Worm (Caenorhabditis elegans) whole organism, late embryonic: ENCODE data around the gene K03B8.6.

Experiments
- C08G9.2 ChIP-seq: sonication (generic microtip); optimal IDR thresholded peaks from 2 replicates; lab custom pipeline; 2016; ENCODE audit warnings: mild to moderate bottlenecking, missing genetic modification characterization, moderate library complexity, missing compliant biosample characterization
- K02D7.2 ChIP-seq: sonication (generic microtip); optimal IDR thresholded peaks from 2 replicates; lab custom pipeline; 2017; ENCODE audit warnings: mild to moderate bottlenecking, missing genetic modification characterization, missing compliant biosample characterization
- Y22D7AL.16 ChIP-seq: sonication (generic microtip); optimal IDR thresholded peaks from 2 replicates; lab custom pipeline; 2016; ENCODE audit warnings: missing genetic modification characterization, missing compliant biosample characterization
- ceh-18 ChIP-seq: sonication (generic microtip); optimal IDR thresholded peaks from 2 replicates; lab custom pipeline; 2016; ENCODE audit warnings: missing genetic modification characterization, missing compliant biosample characterization
- ceh-2 ChIP-seq: sonication (generic microtip); optimal IDR thresholded peaks from 2 replicates; lab custom pipeline; 2016; ENCODE audit warnings: missing genotype, missing genetic modification characterization, missing compliant biosample characterization
- ceh-22 ChIP-seq: sonication (generic microtip); optimal IDR thresholded peaks from 2 replicates; lab custom pipeline; 2017; ENCODE audit warnings: missing biosample characterization, missing genetic modification characterization
- ceh-24 ChIP-seq: sonication (generic microtip); optimal IDR thresholded peaks from 2 replicates; lab custom pipeline; 2016; ENCODE audit warnings: mild to moderate bottlenecking, missing genetic modification characterization, missing compliant biosample characterization
- ceh-48 ChIP-seq: sonication (generic microtip); optimal IDR thresholded peaks from 2 replicates; lab custom pipeline; 2016; ENCODE audit warnings: missing genetic modification characterization, inconsistent platforms, missing compliant biosample characterization
- ceh-6 ChIP-seq: fragments of 200-800 bp; sonication (Bioruptor generic); optimal IDR thresholded peaks from 2 replicates; lab custom pipeline; 2018; ENCODE audit warnings: mild to moderate bottlenecking, missing genetic modification characterization, missing compliant biosample characterization
- dve-1 ChIP-seq: sonication (generic microtip); optimal IDR thresholded peaks from 2 replicates; lab custom pipeline; 2017; ENCODE audit warnings: antibody characterized with exemption, mild to moderate bottlenecking, missing genetic modification characterization, missing compliant biosample characterization
- fkh-6 ChIP-seq: sonication (generic microtip); optimal IDR thresholded peaks from 2 replicates; lab custom pipeline; 2016; ENCODE audit warnings: missing genetic modification characterization, missing compliant biosample characterization
- hlh-15 ChIP-seq: sonication (generic microtip); optimal IDR thresholded peaks from 2 replicates; lab custom pipeline; 2016; ENCODE audit warnings: missing genetic modification characterization, missing compliant biosample characterization
- hlh-6 ChIP-seq: sonication (generic microtip); optimal IDR thresholded peaks from 2 replicates; lab custom pipeline; 2016; ENCODE audit warnings: missing genotype, missing genetic modification characterization, missing compliant biosample characterization
- odd-2 ChIP-seq: sonication (generic microtip); optimal IDR thresholded peaks from 2 replicates; lab custom pipeline; 2017; ENCODE audit warnings: antibody characterized with exemption, mild to moderate bottlenecking, missing genetic modification characterization, missing compliant biosample characterization
- pag-3 ChIP-seq: sonication (generic microtip); optimal IDR thresholded peaks from 2 replicates; lab custom pipeline; 2016; ENCODE audit warnings: missing compliant biosample characterization, missing genetic modification characterization, borderline replicate concordance
- ref-2 ChIP-seq: sonication (generic microtip); optimal IDR thresholded peaks from 2 replicates; lab custom pipeline; 2016; ENCODE audit warnings: missing genetic modification characterization, missing compliant biosample characterization
- sox-2 ChIP-seq: fragments of 200-800 bp; sonication (Bioruptor generic); IDR thresholded peaks from 2 replicates; pipeline ENCODE4 v1.3.6; 2022; ENCODE audit warnings: missing genetic modification reagents, missing genetic modification characterization, missing compliant biosample characterization
- syd-9 ChIP-seq: sonication (generic microtip); optimal IDR thresholded peaks from 2 replicates; lab custom pipeline; 2016; ENCODE audit warnings: mild to moderate bottlenecking, missing genetic modification characterization, moderate library complexity, missing compliant biosample characterization
- unc-42 ChIP-seq: sonication (generic microtip); optimal IDR thresholded peaks from 2 replicates; lab custom pipeline; 2016; ENCODE audit warnings: missing genotype, missing genetic modification characterization, missing compliant biosample characterization
- unc-55 ChIP-seq: sonication (generic microtip); optimal IDR thresholded peaks from 2 replicates; lab custom pipeline; 2017; ENCODE audit warnings: missing biosample characterization, missing genetic modification reagents, missing genetic modification characterization
- zip-5 ChIP-seq: sonication (generic microtip); optimal IDR thresholded peaks from 2 replicates; lab custom pipeline; 2016; ENCODE audit warnings: missing genetic modification characterization, missing compliant biosample characterization

K03B8.6 gene

ce11 chrV:11445375-11445774 is 38.0 kb downstream of the K03B8.6 start (continued):
- TF ChIP-seq sox-2 (GFP tag; lab: Robert Waterston, UW) = no peak
- TF ChIP-seq ceh-18 (tag; lab: Kevin White, UChicago) = peak; percentile 6
- TF ChIP-seq syd-9 (tag; lab: Kevin White, UChicago) = no peak
- no peak for TF ChIP-seq zip-5 (tag; lab: Kevin White, UChicago)
- no peak for TF ChIP-seq fkh-6
- TF ChIP-seq K02D7.2 (tag; lab: Kevin White, UChicago) = no peak
- no peak for TF ChIP-seq ceh-6
- TF ChIP-seq ceh-48 = peak; percentile 89

ce11 chrV:11446297-11446696 is 38.9 kb downstream of the K03B8.6 start, which contains the start of gene mig-17:
Gene mig-17 (plus strand): TSS chrV:11446685.
- TF ChIP-seq unc-55 (GFP tag; lab: Kevin White, UChicago) (peak; percentile 36), ref-2 (tag; lab: Kevin White, UChicago) (no peak), dve-1 (tag; lab: Kevin White, UChicago) (no peak), unc-42 (tag; lab: Kevin White, UChicago) (peak; percentile 85)

ce11 chrV:11449404-11449803 is 42.0 kb downstream of the K03B8.6 start:
- peak; percentile 13 for TF ChIP-seq Y22D7AL.16
- peak; percentile 46 for TF ChIP-seq hlh-6
- TF ChIP-seq pag-3 (tag; lab: Kevin White, UChicago) = peak; percentile 6
- no peak for TF ChIP-seq odd-2 (tag; lab: Kevin White, UChicago)

- TF ChIP-seq ceh-2 (no peak), hlh-15 (tag; lab: Kevin White, UChicago) (no peak), odd-2 (tag; lab: Kevin White, UChicago) (no peak), Y22D7AL.16 (no peak), ref-2 (tag; lab: Kevin White, UChicago) (no peak), dve-1 (tag; lab: Kevin White, UChicago) (no peak), ceh-22 (tag; lab: Kevin White, UChicago) (no peak), pag-3 (tag; lab: Kevin White, UChicago) (no peak), C08G9.2 (tag; lab: Kevin White, UChicago) (no peak)
These were observed 42.9 kb downstream of the K03B8.6 start, which contains the start of gene col-156 for ce11 chrV:11450257-11450656. Gene col-156 (minus strand): TSS chrV:11450357.

ce11 chrV:11454917-11455316 is 47.5 kb downstream of the K03B8.6 start:
- TF ChIP-seq ceh-24 (no peak), unc-42 (tag; lab: Kevin White, UChicago) (peak; percentile 61)
